Fruit fly (Drosophila melanogaster): Measurements from ENCODE around the gene Mink.

DNA sequence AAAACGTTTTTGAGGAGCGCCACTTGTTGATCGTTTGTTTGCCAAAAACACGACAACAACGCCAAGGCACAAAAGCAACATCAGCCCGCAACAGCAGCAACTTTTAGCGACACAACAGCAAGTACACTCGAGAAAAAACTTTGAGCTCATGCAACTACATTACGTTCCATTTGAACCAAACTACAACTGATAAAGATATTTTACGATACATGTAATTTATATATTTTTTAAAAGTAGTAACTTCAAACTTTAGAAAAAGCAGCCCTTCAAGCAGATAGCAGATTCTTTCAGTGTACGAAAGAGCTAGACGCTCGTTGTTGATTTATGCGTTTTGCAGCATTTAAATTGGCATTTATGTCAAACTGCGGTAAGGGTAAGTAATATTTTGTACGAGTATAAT is 12.2 kb upstream of the Mink start:
- TF ChIP-seq pan (optimal IDR thresholded peaks at IDR 0.05) = no peak
- TF ChIP-seq usp (GFP tag; optimal IDR thresholded peaks at IDR 0.05) = no peak
- no peak for TF ChIP-seq CG8478 (optimal IDR thresholded peaks at IDR 0.05)
- no peak for TF ChIP-seq Dll (optimal IDR thresholded peaks at IDR 0.05)

Data from whole organism.